Fruit fly (Drosophila melanogaster) whole organism, embryonic: ENCODE data around the gene CG5214.

Source experiments
- Abd-B ChIP-seq: fragments of 200-800 bp; sonication (Bioruptor generic); optimal IDR thresholded peaks from 2 replicates; lab custom pipeline; 2018; ENCODE audit warnings: missing biosample characterization, mild to moderate bottlenecking, missing genetic modification characterization, moderate library complexity
- Atf-2 ChIP-seq: fragments of 200-800 bp; sonication (Bioruptor generic); optimal IDR thresholded peaks from 2 replicates; lab custom pipeline; 2016; ENCODE audit warnings: missing biosample characterization, missing genetic modification characterization
- Bgb ChIP-seq: fragments of 200-800 bp; sonication (Bioruptor generic); IDR thresholded peaks from 2 replicates; pipeline ENCODE4 v1.3.6; 2022; ENCODE audit warnings: missing biosample characterization, missing genetic modification characterization; ENCODE audit not compliant: partially characterized antibody
- Bteb2 ChIP-seq: fragments of 200-800 bp; sonication (Bioruptor generic); optimal IDR thresholded peaks from 2 replicates; lab custom pipeline; 2016; ENCODE audit warnings: missing biosample characterization, missing genetic modification characterization
- C15 ChIP-seq: fragments of 200-800 bp; sonication (Bioruptor generic); IDR thresholded peaks from 3 replicates; pipeline ENCODE4 v1.3.6; 2022; ENCODE audit warnings: missing biosample characterization, missing genetic modification characterization
- CG10431 ChIP-seq: fragments of 200-800 bp; sonication (Bioruptor generic); optimal IDR thresholded peaks from 3 replicates; lab custom pipeline; 2018; ENCODE audit warnings: missing biosample characterization, mild to moderate bottlenecking, missing genetic modification characterization
- CG10979 ChIP-seq: fragments of 200-800 bp; sonication (Bioruptor generic); optimal IDR thresholded peaks from 2 replicates; lab custom pipeline; 2018; ENCODE audit warnings: missing biosample characterization, mild to moderate bottlenecking, missing genetic modification characterization, moderate library complexity
- CG11085 ChIP-seq: fragments of 200-800 bp; sonication (Bioruptor generic); IDR thresholded peaks from 2 replicates; pipeline ENCODE4 v1.3.6; 2022; ENCODE audit warnings: missing biosample characterization, missing genetic modification characterization
- CG11093 ChIP-seq: fragments of 200-800 bp; sonication (Bioruptor generic); IDR thresholded peaks from 3 replicates; pipeline ENCODE4 v1.3.6; 2022; ENCODE audit warnings: missing biosample characterization, missing genetic modification characterization
- CG12659 ChIP-seq: fragments of 200-800 bp; sonication (Bioruptor generic); optimal IDR thresholded peaks from 3 replicates; lab custom pipeline; 2017; ENCODE audit warnings: mild to moderate bottlenecking, missing biosample characterization, missing genetic modification reagents, missing genetic modification characterization
- CG12769 ChIP-seq: fragments of 200-800 bp; sonication (Bioruptor generic); optimal IDR thresholded peaks from 2 replicates; lab custom pipeline; 2019; ENCODE audit warnings: missing biosample characterization, mild to moderate bottlenecking, missing genetic modification characterization, moderate library complexity
- CG12942 ChIP-seq: fragments of 200-800 bp; sonication (Bioruptor generic); optimal IDR thresholded peaks from 3 replicates; lab custom pipeline; 2016; ENCODE audit warnings: missing biosample characterization, missing genetic modification characterization
- CG13775 ChIP-seq: fragments of 200-800 bp; sonication (Bioruptor generic); optimal IDR thresholded peaks from 3 replicates; lab custom pipeline; 2017; ENCODE audit warnings: missing biosample characterization, mild to moderate bottlenecking, missing genetic modification characterization
- CG14710 ChIP-seq: fragments of 200-800 bp; sonication (Bioruptor generic); optimal IDR thresholded peaks from 3 replicates; lab custom pipeline; 2019; ENCODE audit warnings: missing biosample characterization, mild to moderate bottlenecking, missing genetic modification characterization, moderate library complexity
- CG15479 ChIP-seq: fragments of 200-800 bp; sonication (Bioruptor generic); optimal IDR thresholded peaks from 3 replicates; lab custom pipeline; 2019; ENCODE audit warnings: missing biosample characterization, mild to moderate bottlenecking, missing genetic modification characterization, moderate library complexity
- CG17359 ChIP-seq: fragments of 200-800 bp; sonication (Bioruptor generic); optimal IDR thresholded peaks from 3 replicates; lab custom pipeline; 2018; ENCODE audit warnings: missing biosample characterization, mild to moderate bottlenecking, missing genetic modification characterization, moderate library complexity
- CG17829 ChIP-seq: fragments of 200-800 bp; optimal IDR thresholded peaks from 2 replicates; lab custom pipeline; 2019; ENCODE audit warnings: missing biosample characterization, mild to moderate bottlenecking, missing genetic modification characterization, moderate library complexity
- CG18011 ChIP-seq: fragments of 200-800 bp; sonication (Bioruptor generic); optimal IDR thresholded peaks from 2 replicates; lab custom pipeline; 2017; ENCODE audit warnings: missing biosample characterization, missing genetic modification characterization, mild to moderate bottlenecking, moderate library complexity, missing genotype
- CG18764 ChIP-seq: fragments of 200-800 bp; sonication (Bioruptor generic); optimal IDR thresholded peaks from 3 replicates; lab custom pipeline; 2016; ENCODE audit warnings: missing biosample characterization, missing genetic modification characterization
- CG2120 ChIP-seq: fragments of 200-800 bp; sonication (Bioruptor generic); optimal IDR thresholded peaks from 3 replicates; lab custom pipeline; 2016; ENCODE audit warnings: missing biosample characterization, missing genetic modification characterization
- CG32532 ChIP-seq: fragments of 200-800 bp; sonication (Bioruptor generic); IDR thresholded peaks from 2 replicates; pipeline ENCODE4 v1.3.6; 2022; ENCODE audit warnings: missing biosample characterization, missing genetic modification characterization
- CG5953 ChIP-seq: fragments of 200-800 bp; sonication (Bioruptor generic); IDR thresholded peaks from 2 replicates; pipeline ENCODE4 v1.3.6; 2022; ENCODE audit warnings: missing biosample characterization, missing genetic modification characterization
- CG7963 ChIP-seq: fragments of 200-800 bp; sonication (Bioruptor generic); IDR thresholded peaks from 3 replicates; pipeline ENCODE4 v1.3.6; 2022; ENCODE audit warnings: missing biosample characterization, missing genetic modification characterization; ENCODE audit not compliant: partially characterized antibody
- CG8359 ChIP-seq: fragments of 200-800 bp; sonication (Bioruptor generic); optimal IDR thresholded peaks from 2 replicates; lab custom pipeline; 2017; ENCODE audit warnings: missing biosample characterization, mild to moderate bottlenecking, missing genetic modification characterization, borderline replicate concordance
- CG8388 ChIP-seq: fragments of 200-800 bp; sonication (Bioruptor generic); optimal IDR thresholded peaks from 2 replicates; lab custom pipeline; 2019; ENCODE audit warnings: missing biosample characterization, mild to moderate bottlenecking, missing genetic modification characterization, moderate library complexity
- CrebB ChIP-seq: fragments of 200-800 bp; sonication (Bioruptor generic); optimal IDR thresholded peaks from 3 replicates; lab custom pipeline; 2018; ENCODE audit warnings: missing biosample characterization, mild to moderate bottlenecking, missing genetic modification characterization
- D ChIP-seq, 2 experiments: fragments of 200-800 bp in 1 of 2; fragments of >200 bp in 1 of 2; sonication (Bioruptor generic) in 1 of 2; optimal IDR thresholded peaks; 2 replicates in 1 of 2; 3 replicates in 1 of 2; lab custom pipeline; 2017; ENCODE audit warnings: mild to moderate bottlenecking in 1 of 2, missing biosample characterization in 1 of 2, missing genetic modification characterization in 1 of 2, missing genetic modification reagents in 1 of 2
- Dad ChIP-seq: fragments of 200-800 bp; sonication (Bioruptor generic); optimal IDR thresholded peaks from 3 replicates; lab custom pipeline; 2016; ENCODE audit warnings: missing biosample characterization, missing genetic modification characterization
- Doc2 ChIP-seq: fragments of 200-800 bp; sonication (Bioruptor generic); IDR thresholded peaks from 2 replicates; pipeline ENCODE4 v1.3.6; 2022; ENCODE audit warnings: missing biosample characterization, missing genetic modification characterization
- Drgx ChIP-seq: fragments of 200-800 bp; sonication (Bioruptor generic); IDR thresholded peaks from 2 replicates; pipeline ENCODE4 v1.3.6; 2022; ENCODE audit warnings: missing biosample characterization, missing genetic modification characterization
- Ets97D ChIP-seq: fragments of 200-800 bp; sonication (Bioruptor generic); optimal IDR thresholded peaks from 3 replicates; lab custom pipeline; 2016; ENCODE audit warnings: missing biosample characterization, missing genetic modification characterization
- H15 ChIP-seq: fragments of 200-800 bp; sonication (Bioruptor generic); IDR thresholded peaks from 3 replicates; pipeline ENCODE4 v1.3.6; 2022; ENCODE audit warnings: missing biosample characterization, missing genetic modification characterization
- HLH3B ChIP-seq: fragments of 200-800 bp; sonication (Bioruptor generic); IDR thresholded peaks from 2 replicates; pipeline ENCODE4 v1.3.6; 2022; ENCODE audit warnings: missing biosample characterization, missing genetic modification characterization
- Lim3 ChIP-seq: fragments of 200-800 bp; sonication (Bioruptor generic); IDR thresholded peaks from 2 replicates; pipeline ENCODE4 v1.3.6; 2022; ENCODE audit warnings: missing biosample characterization, missing genetic modification characterization
- Mrtf ChIP-seq: fragments of 200-800 bp; sonication (Bioruptor generic); IDR thresholded peaks from 3 replicates; pipeline ENCODE4 v1.3.6; 2022; ENCODE audit warnings: missing biosample characterization, missing genetic modification characterization
- Neu2 ChIP-seq: fragments of 200-800 bp; sonication (Bioruptor generic); optimal IDR thresholded peaks from 3 replicates; lab custom pipeline; 2016; ENCODE audit warnings: missing biosample characterization, missing genetic modification characterization, borderline replicate concordance
- Optix ChIP-seq: fragments of 200-800 bp; sonication (Bioruptor generic); IDR thresholded peaks from 3 replicates; pipeline ENCODE4 v1.3.6; 2022; ENCODE audit warnings: missing biosample characterization, missing genetic modification characterization
- Sry-δ ChIP-seq: fragments of 200-800 bp; sonication (Bioruptor generic); optimal IDR thresholded peaks from 2 replicates; lab custom pipeline; 2016; ENCODE audit warnings: missing biosample characterization, missing genetic modification characterization
- aop ChIP-seq: fragments of 200-800 bp; sonication (Bioruptor generic); IDR thresholded peaks from 2 replicates; pipeline ENCODE4 v1.3.6; 2022; ENCODE audit warnings: missing biosample characterization, missing genetic modification characterization
- caup ChIP-seq: fragments of 200-800 bp; sonication (Bioruptor generic); optimal IDR thresholded peaks from 3 replicates; lab custom pipeline; 2017; ENCODE audit warnings: missing biosample characterization, mild to moderate bottlenecking, missing genetic modification characterization, moderate library complexity; ENCODE audit not compliant: severe bottlenecking
- croc ChIP-seq: fragments of 200-800 bp; sonication (Bioruptor generic); conservative IDR thresholded peaks from 3 replicates; pipeline ENCODE4 v1.3.6; 2022; ENCODE audit warnings: missing biosample characterization, missing genetic modification characterization
- her ChIP-seq: fragments of 200-800 bp; sonication (Bioruptor generic); optimal IDR thresholded peaks from 2 replicates; lab custom pipeline; 2016; ENCODE audit warnings: missing biosample characterization, missing genetic modification characterization
- nmo ChIP-seq: fragments of 200-800 bp; sonication (Bioruptor generic); optimal IDR thresholded peaks from 2 replicates; lab custom pipeline; 2018; ENCODE audit warnings: missing biosample characterization, mild to moderate bottlenecking, missing genetic modification characterization, moderate library complexity
- odd ChIP-seq: fragments of 200-800 bp; sonication (Bioruptor generic); optimal IDR thresholded peaks from 2 replicates; lab custom pipeline; 2017; ENCODE audit warnings: missing biosample characterization, mild to moderate bottlenecking, missing genetic modification characterization
- ro ChIP-seq: fragments of 200-800 bp; sonication (Bioruptor generic); IDR thresholded peaks from 2 replicates; pipeline ENCODE4 v1.3.6; 2022; ENCODE audit warnings: missing biosample characterization, missing genetic modification characterization
- shn ChIP-seq: fragments of 200-800 bp; sonication (Bioruptor generic); optimal IDR thresholded peaks from 3 replicates; lab custom pipeline; 2016; ENCODE audit warnings: missing biosample characterization, missing genetic modification characterization
- sima ChIP-seq: fragments of 200-800 bp; sonication (Bioruptor generic); optimal IDR thresholded peaks from 2 replicates; lab custom pipeline; 2016; ENCODE audit warnings: missing biosample characterization, missing genetic modification characterization
- tin ChIP-seq: fragments of 200-800 bp; sonication (Bioruptor generic); optimal IDR thresholded peaks from 3 replicates; lab custom pipeline; 2016; ENCODE audit warnings: missing biosample characterization, missing genetic modification characterization
- vvl ChIP-seq: fragments of 200-800 bp; sonication (Bioruptor generic); IDR thresholded peaks from 2 replicates; pipeline ENCODE4 v1.3.6; 2022; ENCODE audit warnings: missing biosample characterization, missing genetic modification characterization
- wor ChIP-seq: fragments of 200-800 bp; sonication (Bioruptor generic); IDR thresholded peaks from 2 replicates; pipeline ENCODE4 v1.3.6; 2022; ENCODE audit warnings: missing biosample characterization, missing genetic modification characterization

Gene CG5214

dm6 chr3R:11209801-11210402 lies 34.2 kb upstream of the CG5214 start, which contains the start of the genes SdhC and Tctp (continued):
- TF ChIP-seq Doc2 (GFP tag; lab: Robert Waterston, UW) (no peak), HLH3B (no peak), CG5953 (GFP tag; lab: Robert Waterston, UW) (0 out of 2 replicates have a peak, but pooled peaks have one; percentile 31), CG17359 (tag; lab: Kevin White, UChicago) (no peak), Mrtf (GFP tag; lab: Robert Waterston, UW) (no peak), CG13775 (GFP tag; lab: Kevin White, UChicago) (peak; percentile 53), Neu2 (GFP tag; lab: Kevin White, UChicago) (no peak), CG32532 (peak; percentile 57), nmo (GFP tag; lab: Kevin White, UChicago) (peak; percentile 72), Sry-δ (GFP tag; lab: Kevin White, UChicago) (peak; percentile 72), caup (peak; percentile 20), Optix (GFP tag; lab: Robert Waterston, UW) (no peak), CrebB (tag; lab: Kevin White, UChicago) (no peak), CG12769 (tag; lab: Kevin White, UChicago) (peak; percentile 66), Atf-2 (GFP tag; lab: Kevin White, UChicago) (peak; percentile 6), CG12942 (GFP tag; lab: Kevin White, UChicago) (peak; percentile 40), ro (GFP tag; lab: Robert Waterston, UW) (no peak), CG10979 (tag; lab: Kevin White, UChicago) (peak; percentile 23), CG11085 (GFP tag; lab: Robert Waterston, UW) (no peak), D (optimal IDR thresholded peaks at IDR 0.05; lab: Kevin White, UChicago) (no peak), D (GFP tag; optimal IDR thresholded peaks at IDR 0.05; lab: Kevin White, UChicago) (no peak), CG7963 (GFP tag; lab: Robert Waterston, UW) (no peak), Bgb (peak; percentile 66), Abd-B (GFP tag; lab: Kevin White, UChicago) (peak; percentile 46), CG14710 (peak; percentile 89), Bteb2 (GFP tag; lab: Kevin White, UChicago) (peak; percentile 46), Ets97D (GFP tag; lab: Kevin White, UChicago) (peak; percentile 87), shn (GFP tag; lab: Kevin White, UChicago) (peak; percentile 38), wor (no peak), CG8359 (no peak), Drgx (0 out of 2 replicates have a peak, but pooled peaks have one; percentile 7), CG10431 (GFP tag; lab: Kevin White, UChicago) (peak; percentile 9), her (GFP tag; lab: Kevin White, UChicago) (no peak), Dad (GFP tag; lab: Kevin White, UChicago) (peak; percentile 9), CG8388 (GFP tag; lab: Kevin White, UChicago) (peak; percentile 15), vvl (GFP tag; lab: Robert Waterston, UW) (0 out of 2 replicates have a peak, but pooled peaks have one; percentile 34), tin (GFP tag; lab: Kevin White, UChicago) (peak; percentile 49), CG17829 (peak; percentile 59), aop (GFP tag; lab: Robert Waterston, UW) (no peak), C15 (GFP tag; lab: Robert Waterston, UW) (no peak), CG18011 (GFP tag; lab: Kevin White, UChicago) (no peak), H15 (GFP tag; lab: Robert Waterston, UW) (no peak), CG15479 (no peak), CG12659 (GFP tag; lab: Kevin White, UChicago) (peak; percentile 83), CG11093 (GFP tag; lab: Robert Waterston, UW) (no peak), croc (GFP tag; lab: Robert Waterston, UW) (no peak), sima (GFP tag; lab: Kevin White, UChicago) (no peak), CG2120 (GFP tag; lab: Kevin White, UChicago) (peak; percentile 73), Lim3 (GFP tag; lab: Robert Waterston, UW) (no peak), CG18764 (GFP tag; lab: Kevin White, UChicago) (peak; percentile 2), odd (GFP tag; lab: Kevin White, UChicago) (peak; percentile 5)
